Fruit fly (Drosophila melanogaster): ENCODE results near the gene CG18789.

The CG18789 gene

dm6 chr2L:12010100-12010876 lies 15.1 kb upstream of the CG18789 start (continued):
- TF ChIP-seq psq (GFP tag; optimal IDR thresholded peaks at IDR 0.05) = peak; percentile 12

- no peak for TF ChIP-seq sage (GFP tag; optimal IDR thresholded peaks at IDR 0.05)
- TF ChIP-seq Hnf4 (GFP tag; optimal IDR thresholded peaks at IDR 0.05) = no peak
- TF ChIP-seq h (GFP tag; optimal IDR thresholded peaks at IDR 0.05) = no peak
- no peak for TF ChIP-seq Mio (GFP tag; optimal IDR thresholded peaks at IDR 0.05)
Observed at dm6 chr2L:12007853-12008252, 12.6 kb upstream of the CG18789 start, which contains the start of gene Rh5. Rh5 (plus strand) TSS chr2L:12008153.

- TF ChIP-seq Dif (GFP tag; optimal IDR thresholded peaks at IDR 0.05; ENCODE audit: partially characterized antibody) (no peak), CG9705 (GFP tag; optimal IDR thresholded peaks at IDR 0.05) (peak; percentile 3), OdsH (GFP tag; optimal IDR thresholded peaks at IDR 0.05) (no peak), woc (GFP tag; optimal IDR thresholded peaks at IDR 0.05) (no peak), h (GFP tag; optimal IDR thresholded peaks at IDR 0.05) (peak; percentile 86), Rel (GFP tag; optimal IDR thresholded peaks at IDR 0.05) (no peak), Rel (tag; optimal IDR thresholded peaks at IDR 0.05) (peak; percentile 96), brk (GFP tag; optimal IDR thresholded peaks at IDR 0.05) (no peak), dmrt93B (GFP tag; optimal IDR thresholded peaks at IDR 0.05) (peak; percentile 12), Myc (optimal IDR thresholded peaks at IDR 0.05) (no peak), Sp1 (GFP tag; optimal IDR thresholded peaks at IDR 0.05) (peak; percentile 76), Jra (GFP tag; optimal IDR thresholded peaks at IDR 0.05) (peak; percentile 86), ey (GFP tag; optimal IDR thresholded peaks at IDR 0.05) (peak; percentile 48), sage (GFP tag; optimal IDR thresholded peaks at IDR 0.05) (no peak), jim (GFP tag; optimal IDR thresholded peaks at IDR 0.05) (no peak), rgr (GFP tag; optimal IDR thresholded peaks at IDR 0.05) (peak; percentile 45), Hr83 (GFP tag; optimal IDR thresholded peaks at IDR 0.05; ENCODE audit: poor library complexity, severe bottlenecking) (peak; percentile 88), CrebA (GFP tag; optimal IDR thresholded peaks at IDR 0.05; ENCODE audit: borderline replicate concordance) (no peak), dsf (GFP tag; optimal IDR thresholded peaks at IDR 0.05; ENCODE audit: borderline replicate concordance) (no peak), foxo (GFP tag; optimal IDR thresholded peaks at IDR 0.05) (no peak), Hnf4 (GFP tag; optimal IDR thresholded peaks at IDR 0.05) (peak; percentile 45), HLH106 (tag; optimal IDR thresholded peaks at IDR 0.05) (peak; percentile 51), br (GFP tag; optimal IDR thresholded peaks at IDR 0.05) (peak; percentile 76), fru (GFP tag; optimal IDR thresholded peaks at IDR 0.05) (peak; percentile 56), CG32264 (GFP tag; optimal IDR thresholded peaks at IDR 0.05) (no peak), pan (optimal IDR thresholded peaks at IDR 0.05) (no peak), dl (GFP tag; optimal IDR thresholded peaks at IDR 0.05; ENCODE audit: insufficient read depth in 1 of 2, partially characterized antibody in 2 of 2) (peak; percentile 78 to 87), usp (GFP tag; optimal IDR thresholded peaks at IDR 0.05) (no peak), Dfd (GFP tag; optimal IDR thresholded peaks at IDR 0.05) (no peak)
Observed at dm6 chr2L:12007331-12007791, 12.1 kb upstream of the CG18789 start.

dm6 chr2L:12006397-12007330 lies 11.4 kb upstream of the CG18789 start:
- TF ChIP-seq brk (GFP tag; optimal IDR thresholded peaks at IDR 0.05) (no peak), Rel (GFP tag; optimal IDR thresholded peaks at IDR 0.05) (no peak), Rel (tag; optimal IDR thresholded peaks at IDR 0.05) (peak; percentile 87), jim (GFP tag; optimal IDR thresholded peaks at IDR 0.05) (peak; percentile 70), Myc (optimal IDR thresholded peaks at IDR 0.05) (no peak), Abd-B (GFP tag; optimal IDR thresholded peaks at IDR 0.05) (no peak), psq (GFP tag; optimal IDR thresholded peaks at IDR 0.05) (peak; percentile 88), dsf (GFP tag; optimal IDR thresholded peaks at IDR 0.05; ENCODE audit: borderline replicate concordance) (no peak), Hr78 (GFP tag; optimal IDR thresholded peaks at IDR 0.05) (no peak), GATAd (GFP tag; optimal IDR thresholded peaks at IDR 0.05) (no peak), dmrt93B (GFP tag; optimal IDR thresholded peaks at IDR 0.05) (peak; percentile 86), Sp1 (GFP tag; optimal IDR thresholded peaks at IDR 0.05) (peak; percentile 97), Jra (GFP tag; optimal IDR thresholded peaks at IDR 0.05) (no peak), Dif (GFP tag; optimal IDR thresholded peaks at IDR 0.05; ENCODE audit: partially characterized antibody) (no peak), h (GFP tag; optimal IDR thresholded peaks at IDR 0.05) (peak; percentile 64), br (GFP tag; optimal IDR thresholded peaks at IDR 0.05) (peak; percentile 57), ey (GFP tag; optimal IDR thresholded peaks at IDR 0.05) (peak; percentile 54), dl (GFP tag; optimal IDR thresholded peaks at IDR 0.05; ENCODE audit: insufficient read depth in 1 of 2, partially characterized antibody in 2 of 2) (peak; percentile 56 to 70), OdsH (GFP tag; optimal IDR thresholded peaks at IDR 0.05) (peak; percentile 86), Mio (GFP tag; optimal IDR thresholded peaks at IDR 0.05) (no peak), HLH106 (tag; optimal IDR thresholded peaks at IDR 0.05) (peak; percentile 95), Hnf4 (GFP tag; optimal IDR thresholded peaks at IDR 0.05) (no peak), Vsx2 (GFP tag; optimal IDR thresholded peaks at IDR 0.05; ENCODE audit: partially characterized antibody) (no peak), lola (GFP tag; optimal IDR thresholded peaks at IDR 0.05) (no peak), usp (GFP tag; optimal IDR thresholded peaks at IDR 0.05) (no peak), woc (GFP tag; optimal IDR thresholded peaks at IDR 0.05) (peak; percentile 93), pan (optimal IDR thresholded peaks at IDR 0.05) (no peak), fru (GFP tag; optimal IDR thresholded peaks at IDR 0.05) (peak; percentile 83), CG9705 (GFP tag; optimal IDR thresholded peaks at IDR 0.05) (peak; percentile 87), sage (GFP tag; optimal IDR thresholded peaks at IDR 0.05) (peak; percentile 77), CG32264 (GFP tag; optimal IDR thresholded peaks at IDR 0.05) (peak; percentile 46)

All from whole organism, wandering third instar larva.